Worm (Caenorhabditis elegans): ENCODE results near the gene T06D8.2.

Gene T06D8.2

ce11 chrII:11224045-11224481 is 2.4 kb upstream of the T06D8.2 start (continued):
- peak; percentile 95 for TF ChIP-seq ama-1 (optimal IDR thresholded peaks at IDR 0.05)
- no peak for TF ChIP-seq ama-1 (GFP tag; optimal IDR thresholded peaks at IDR 0.05)
- TF ChIP-seq F55B11.4 (tag; optimal IDR thresholded peaks at IDR 0.05; ENCODE audit: borderline replicate concordance, insufficient read depth), result no peak
- TF ChIP-seq ceh-100 (GFP tag; IDR thresholded peaks at IDR 0.05), result peak; percentile 66
- peak; percentile 24 for TF ChIP-seq athp-1 (tag; optimal IDR thresholded peaks at IDR 0.05)
- no peak for TF ChIP-seq bed-1 (GFP tag; IDR thresholded peaks at IDR 0.05)
- TF ChIP-seq F57A8.1 (GFP tag; optimal IDR thresholded peaks at IDR 0.05), result no peak
- no peak for TF ChIP-seq ccch-3 (GFP tag; optimal IDR thresholded peaks at IDR 0.05)
- TF ChIP-seq ztf-18 (tag; optimal IDR thresholded peaks at IDR 0.05), result peak; percentile 66
- TF ChIP-seq hrde-1 (tag; optimal IDR thresholded peaks at IDR 0.05; ENCODE audit: borderline replicate concordance), result peak; percentile 32
- TF ChIP-seq Y53G8AR.9 (GFP tag; conservative IDR thresholded peaks at IDR 0.05), result no peak; the same call in 1 of the 2 replicates
- TF ChIP-seq atf-7 (tag; optimal IDR thresholded peaks at IDR 0.05), result peak; percentile 54
- peak; percentile 33 for TF ChIP-seq B0261.1 (tag; optimal IDR thresholded peaks at IDR 0.05)
- no peak for TF ChIP-seq ztf-26 (tag; optimal IDR thresholded peaks at IDR 0.05)
- TF ChIP-seq nhr-80 (tag; optimal IDR thresholded peaks at IDR 0.05), result peak; percentile 60
- TF ChIP-seq hsf-1 (GFP tag; IDR thresholded peaks at IDR 0.05), result peak; percentile 52
- peak; percentile 94 for TF ChIP-seq dox-1 (GFP tag; IDR thresholded peaks at IDR 0.05)
- peak; percentile 85 for TF ChIP-seq madf-8 (GFP tag; conservative IDR thresholded peaks at IDR 0.05)
- TF ChIP-seq ekl-4 (GFP tag; IDR thresholded peaks at IDR 0.05), result peak; percentile 89
- peak; percentile 68 for TF ChIP-seq dpff-1 (tag; optimal IDR thresholded peaks at IDR 0.05)
- peak; percentile 81; the same call in 1 of the 2 replicates for TF ChIP-seq nhr-120 (GFP tag; IDR thresholded peaks at IDR 0.05)
- TF ChIP-seq F22D6.2 (tag; optimal IDR thresholded peaks at IDR 0.05), result no peak
- TF ChIP-seq lin-40 (tag; optimal IDR thresholded peaks at IDR 0.05), result peak; percentile 81
- no peak for TF ChIP-seq cebp-2 (GFP tag; IDR thresholded peaks at IDR 0.05)
- no peak for TF ChIP-seq rpc-1 (optimal IDR thresholded peaks at IDR 0.05)
- TF ChIP-seq rpc-1 (tag; optimal IDR thresholded peaks at IDR 0.05), result peak; percentile 24
- TF ChIP-seq pha-4 (tag; optimal IDR thresholded peaks at IDR 0.05), result no peak
- peak; percentile 78 for TF ChIP-seq gei-17 (GFP tag; optimal IDR thresholded peaks at IDR 0.05)
- TF ChIP-seq ztf-25 (GFP tag; IDR thresholded peaks at IDR 0.05), result no peak
- peak; percentile 98 for TF ChIP-seq snpc-3.4 (tag; optimal IDR thresholded peaks at IDR 0.05)
- TF ChIP-seq lin-35 (GFP tag; optimal IDR thresholded peaks at IDR 0.05), result peak in 1 of 3 experiments; percentile 49
- TF ChIP-seq ceh-27 (GFP tag; optimal IDR thresholded peaks at IDR 0.05), result peak; percentile 53
- no peak for TF ChIP-seq nhr-27 (tag; optimal IDR thresholded peaks at IDR 0.05)
- TF ChIP-seq egrh-3 (GFP tag; IDR thresholded peaks at IDR 0.05), result no peak
- TF ChIP-seq nfyb-1 (GFP tag; IDR thresholded peaks at IDR 0.05), result peak; percentile 86
- TF ChIP-seq F37B4.10 (GFP tag; IDR thresholded peaks at IDR 0.05), result no peak
- no peak for TF ChIP-seq mel-28 (tag; optimal IDR thresholded peaks at IDR 0.05; ENCODE audit: borderline replicate concordance)
- TF ChIP-seq sea-2 (GFP tag; IDR thresholded peaks at IDR 0.05), result no peak
- peak; percentile 38 for TF ChIP-seq K12H6.12 (tag; optimal IDR thresholded peaks at IDR 0.05)
- TF ChIP-seq ceh-58 (GFP tag; IDR thresholded peaks at IDR 0.05), result no peak
- peak; percentile 74 for TF ChIP-seq F33H1.4 (GFP tag; IDR thresholded peaks at IDR 0.05)
- no peak for TF ChIP-seq unc-62 (GFP tag; optimal IDR thresholded peaks at IDR 0.05)
- TF ChIP-seq ztf-22 (GFP tag; optimal IDR thresholded peaks at IDR 0.05), result no peak
- no peak for TF ChIP-seq nfya-1 (tag; optimal IDR thresholded peaks at IDR 0.05; ENCODE audit: borderline replicate concordance, insufficient read depth)
- TF ChIP-seq unc-130 (GFP tag; optimal IDR thresholded peaks at IDR 0.05), result peak; percentile 33
- peak; percentile 66; the same call in 1 of the 2 replicates for TF ChIP-seq Y56A3A.18 (GFP tag; IDR thresholded peaks at IDR 0.05)
- no peak for TF ChIP-seq hlh-12 (tag; optimal IDR thresholded peaks at IDR 0.05)
- TF ChIP-seq chd-7 (tag; optimal IDR thresholded peaks at IDR 0.05), result peak; percentile 23
- TF ChIP-seq C17E4.6 (GFP tag; IDR thresholded peaks at IDR 0.05), result peak; percentile 71; the same call in 1 of the 2 replicates
- TF ChIP-seq rcor-1 (GFP tag; IDR thresholded peaks at IDR 0.05), result peak; percentile 91

All from whole organism, young adult.